Worm (Caenorhabditis elegans) whole organism, L3 larva: ENCODE data around the gene bed-2.

ENCODE experiments used
- R02D3.7 ChIP-seq: fragments of 150-350 bp; optimal IDR thresholded peaks from 2 replicates; lab custom pipeline; 2014; ENCODE audit warnings: missing biosample characterization, missing genetic modification characterization
- ZK546.5 ChIP-seq: sonication (generic microtip); optimal IDR thresholded peaks from 2 replicates; lab custom pipeline; 2017; ENCODE audit warnings: missing biosample characterization, missing genetic modification characterization
- ama-1 ChIP-seq: fragments of 150-350 bp; optimal IDR thresholded peaks from 2 replicates; lab custom pipeline; 2018
- ceh-16 ChIP-seq: sonication (generic microtip); optimal IDR thresholded peaks from 2 replicates; lab custom pipeline; 2017; ENCODE audit warnings: missing biosample characterization, missing genetic modification characterization
- daf-12 ChIP-seq: fragments of 150-350 bp; optimal IDR thresholded peaks from 2 replicates; lab custom pipeline; 2014; ENCODE audit warnings: missing biosample characterization, missing genetic modification reagents, missing genetic modification characterization
- egl-27 ChIP-seq: sonication (generic microtip); optimal IDR thresholded peaks from 4 replicates; lab custom pipeline; 2017; ENCODE audit warnings: missing biosample characterization, missing genetic modification reagents, missing genetic modification characterization
- egl-5 ChIP-seq: fragments of 150-350 bp; optimal IDR thresholded peaks from 2 replicates; lab custom pipeline; 2017; ENCODE audit warnings: missing biosample characterization, missing genetic modification reagents, missing genetic modification characterization, inconsistent platforms
- elt-1 ChIP-seq: fragments of 150-350 bp; optimal IDR thresholded peaks from 2 replicates; lab custom pipeline; 2014; ENCODE audit warnings: missing biosample characterization, missing genetic modification characterization
- elt-3 ChIP-seq, 3 experiments: fragments of 150-350 bp in 1 of 3; sonication (generic microtip) in 2 of 3; optimal IDR thresholded peaks; 2 replicates in 2 of 3; 4 replicates in 1 of 3; lab custom pipeline; 2014 to 2017; ENCODE audit warnings: missing biosample characterization in 3 of 3, missing genetic modification characterization in 3 of 3
- eor-1 ChIP-seq, 2 experiments: fragments of 150-350 bp; optimal IDR thresholded peaks; 2 replicates each; lab custom pipeline; 2014 to 2018; ENCODE audit warnings: missing biosample characterization in 2 of 2, missing genetic modification characterization in 2 of 2
- fkh-10 ChIP-seq: sonication (generic microtip); optimal IDR thresholded peaks from 2 replicates; lab custom pipeline; 2017; ENCODE audit warnings: missing biosample characterization, missing genetic modification reagents, missing genetic modification characterization
- fos-1 ChIP-seq: fragments of 150-350 bp; optimal IDR thresholded peaks from 2 replicates; lab custom pipeline; 2014; ENCODE audit warnings: missing biosample characterization, missing genetic modification characterization
- hmg-11 ChIP-seq: sonication (generic microtip); optimal IDR thresholded peaks from 2 replicates; lab custom pipeline; 2016; ENCODE audit warnings: missing genetic modification characterization, missing compliant biosample characterization
- jun-1 ChIP-seq: fragments of 150-350 bp; optimal IDR thresholded peaks from 2 replicates; lab custom pipeline; 2014; ENCODE audit warnings: missing biosample characterization, missing genetic modification reagents, missing genetic modification characterization
- lin-39 ChIP-seq: fragments of 150-350 bp; optimal IDR thresholded peaks from 2 replicates; lab custom pipeline; 2018; ENCODE audit warnings: missing biosample characterization, missing genetic modification reagents, missing genetic modification characterization
- lsy-12 ChIP-seq: sonication (generic microtip); optimal IDR thresholded peaks from 2 replicates; lab custom pipeline; 2016; ENCODE audit warnings: mild to moderate bottlenecking, missing genetic modification characterization, missing compliant biosample characterization
- mdl-1 ChIP-seq: fragments of 150-350 bp; optimal IDR thresholded peaks from 2 replicates; lab custom pipeline; 2014; ENCODE audit warnings: missing biosample characterization, missing genetic modification characterization
- nfya-1 ChIP-seq: sonication (generic microtip); optimal IDR thresholded peaks from 2 replicates; lab custom pipeline; 2017; ENCODE audit warnings: missing genetic modification characterization, mild to moderate bottlenecking, missing compliant biosample characterization, antibody characterized with exemption, moderate library complexity; ENCODE audit not compliant: insufficient read depth
- nhr-11 ChIP-seq: fragments of 150-350 bp; optimal IDR thresholded peaks from 2 replicates; lab custom pipeline; 2014; ENCODE audit warnings: missing biosample characterization, missing genetic modification characterization
- nhr-12 ChIP-seq: fragments of 150-350 bp; optimal IDR thresholded peaks from 2 replicates; lab custom pipeline; 2014; ENCODE audit warnings: missing biosample characterization, missing genetic modification characterization
- nhr-23 ChIP-seq: fragments of 150-350 bp; optimal IDR thresholded peaks from 2 replicates; lab custom pipeline; 2014; ENCODE audit warnings: missing biosample characterization, missing genetic modification reagents, missing genetic modification characterization
- nhr-237 ChIP-seq: fragments of 150-350 bp; optimal IDR thresholded peaks from 2 replicates; lab custom pipeline; 2014; ENCODE audit warnings: missing biosample characterization, missing genetic modification characterization
- nhr-25 ChIP-seq: sonication (generic microtip); optimal IDR thresholded peaks from 2 replicates; lab custom pipeline; 2017; ENCODE audit warnings: missing biosample characterization, missing genetic modification characterization
- nhr-28 ChIP-seq: fragments of 150-350 bp; optimal IDR thresholded peaks from 2 replicates; lab custom pipeline; 2014; ENCODE audit warnings: missing biosample characterization, missing genetic modification characterization
- nhr-43 ChIP-seq: sonication (generic microtip); optimal IDR thresholded peaks from 2 replicates; lab custom pipeline; 2016; ENCODE audit warnings: mild to moderate bottlenecking, missing genetic modification characterization, missing compliant biosample characterization; ENCODE audit not compliant: poor library complexity, severe bottlenecking
- nhr-67 ChIP-seq: fragments of 150-350 bp; optimal IDR thresholded peaks from 2 replicates; lab custom pipeline; 2014; ENCODE audit warnings: missing biosample characterization, missing genetic modification characterization
- nhr-76 ChIP-seq: fragments of 150-350 bp; sonication (generic microtip); optimal IDR thresholded peaks from 5 replicates; lab custom pipeline; 2014; ENCODE audit warnings: missing biosample characterization, missing genetic modification characterization
- pha-4 ChIP-seq: fragments of 150-350 bp; optimal IDR thresholded peaks from 2 replicates; lab custom pipeline; 2014; ENCODE audit warnings: missing biosample characterization, missing genetic modification reagents, missing genetic modification characterization
- sea-2 ChIP-seq: fragments of 150-350 bp; sonication (generic microtip); optimal IDR thresholded peaks from 4 replicates; lab custom pipeline; 2014; ENCODE audit warnings: missing biosample characterization, missing genetic modification reagents, missing genetic modification characterization
- skn-1 ChIP-seq: fragments of 150-350 bp; optimal IDR thresholded peaks from 2 replicates; lab custom pipeline; 2014; ENCODE audit warnings: missing biosample characterization, missing genetic modification characterization
- snpc-4 ChIP-seq: fragments of 150-350 bp; optimal IDR thresholded peaks from 2 replicates; lab custom pipeline; 2014; ENCODE audit warnings: missing biosample characterization, missing genetic modification characterization
- unc-39 ChIP-seq: sonication (generic microtip); optimal IDR thresholded peaks from 4 replicates; lab custom pipeline; 2017; ENCODE audit warnings: missing biosample characterization, missing genetic modification characterization
- unc-62 ChIP-seq: fragments of 150-350 bp; sonication (generic microtip); optimal IDR thresholded peaks from 4 replicates; lab custom pipeline; 2014; ENCODE audit warnings: missing biosample characterization, missing genetic modification reagents, missing genetic modification characterization
- zag-1 ChIP-seq: fragments of 150-350 bp; optimal IDR thresholded peaks from 2 replicates; lab custom pipeline; 2014; ENCODE audit warnings: missing biosample characterization, missing genetic modification characterization
- ztf-11 ChIP-seq: fragments of 150-350 bp; optimal IDR thresholded peaks from 2 replicates; lab custom pipeline; 2014; ENCODE audit warnings: missing biosample characterization, missing genetic modification characterization
- ztf-4 ChIP-seq: fragments of 150-350 bp; optimal IDR thresholded peaks from 2 replicates; lab custom pipeline; 2014; ENCODE audit warnings: missing biosample characterization, missing genetic modification characterization

bed-2 gene

DNA sequence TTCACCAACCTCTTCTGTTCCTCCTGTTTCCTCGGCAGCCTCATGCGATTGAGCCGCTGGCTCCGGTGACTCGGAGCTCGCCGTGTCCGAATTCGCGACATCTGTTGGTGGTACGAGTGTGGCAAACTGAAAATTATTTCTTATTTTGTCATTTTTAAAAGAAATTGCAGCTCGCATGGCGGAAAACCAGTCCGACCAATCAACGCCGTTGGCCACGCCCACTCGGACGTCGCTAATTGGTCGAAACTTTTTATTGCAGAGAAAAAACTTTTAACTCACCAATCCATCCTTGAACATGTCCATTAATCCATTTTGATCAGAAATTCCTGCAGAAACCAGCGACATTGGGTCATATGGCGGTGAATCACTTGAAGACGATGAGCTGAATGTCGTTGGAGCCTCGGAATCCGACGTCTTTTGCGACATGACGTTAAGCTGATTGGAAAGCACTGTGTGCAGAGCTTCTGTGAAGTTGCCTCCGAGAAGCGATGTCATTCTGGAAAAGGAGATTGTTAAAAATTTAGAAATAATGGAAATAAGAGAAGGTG, at the start of gene bed-2:
TSS of gene bed-2 (minus strand) at position 498 of the 548 bp plus-strand sequence.
- TF ChIP-seq nfya-1 (tag; lab: Kevin White, UChicago) (peak; percentile 91), daf-12 (no peak)
- TF ChIP-seq, all 47 proteins: peak for 1

DNA sequence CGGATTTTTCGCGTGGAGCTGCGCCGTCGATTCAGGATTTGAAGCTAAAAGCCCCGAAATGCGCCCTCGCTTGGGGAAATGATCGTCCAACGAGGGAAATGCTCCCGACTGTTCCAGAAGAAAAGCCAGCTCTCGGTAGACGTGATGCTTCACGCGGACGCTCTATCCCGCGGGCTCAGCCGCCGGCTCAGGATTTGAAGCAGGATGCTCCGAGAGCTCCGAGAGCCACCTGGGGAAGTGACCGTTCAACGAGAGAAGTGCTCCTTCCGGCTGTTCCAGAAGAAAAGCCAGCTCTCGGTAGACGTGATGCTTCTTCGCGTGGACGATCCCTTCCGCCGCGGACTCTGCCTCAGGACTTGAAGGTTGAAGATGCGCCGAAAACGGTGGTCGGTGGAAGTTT, 40.2 kb upstream of the bed-2 start:
- TF ChIP-seq nhr-43 = no peak
- no peak for TF ChIP-seq sea-2
- TF ChIP-seq ceh-16 (tag; lab: Kevin White, UChicago) = no peak
- TF ChIP-seq mdl-1 (tag; lab: Kevin White, UChicago) = no peak
- no peak for TF ChIP-seq elt-3 (tag; optimal IDR thresholded peaks at IDR 0.05; lab: Kevin White, UChicago)
- no peak for TF ChIP-seq lsy-12 (tag; lab: Kevin White, UChicago)
- TF ChIP-seq unc-39 (tag; lab: Kevin White, UChicago) = no peak
- TF ChIP-seq elt-1 = no peak
- no peak for TF ChIP-seq jun-1 (tag; lab: Kevin White, UChicago)
- TF ChIP-seq ztf-4 (tag; lab: Kevin White, UChicago) = no peak

ce11 chrIII:11510120-11510519, 39.5 kb upstream of the bed-2 start:
- TF ChIP-seq nhr-23 (tag; lab: Kevin White, UChicago) (no peak), unc-62 (GFP tag; lab: Kevin White, UChicago) (no peak), snpc-4 (no peak), nhr-76 (no peak), egl-5 (tag; lab: Kevin White, UChicago) (no peak), ztf-11 (tag; lab: Kevin White, UChicago) (no peak), elt-1 (no peak)

ce11 chrIII:11508816-11509215, 38.2 kb upstream of the bed-2 start, which contains the start of gene Y66D12A.19:
TSS of gene Y66D12A.19 (plus strand) at chrIII:11509081.
- TF ChIP-seq nhr-25 (tag; lab: Kevin White, UChicago) = no peak
- no peak for TF ChIP-seq nhr-67 (tag; lab: Kevin White, UChicago)
- no peak for TF ChIP-seq ZK546.5 (tag; lab: Kevin White, UChicago)
- TF ChIP-seq nhr-12 (tag; lab: Kevin White, UChicago) = no peak
- TF ChIP-seq elt-1 = no peak
- TF ChIP-seq mdl-1 (tag; lab: Kevin White, UChicago) = no peak
- TF ChIP-seq hmg-11 (tag; lab: Kevin White, UChicago) = no peak
- no peak for TF ChIP-seq nhr-11 (tag; lab: Kevin White, UChicago)
- no peak for TF ChIP-seq eor-1 (tag; optimal IDR thresholded peaks at IDR 0.05; lab: Kevin White, UChicago)
- no peak for TF ChIP-seq sea-2
- no peak for TF ChIP-seq ama-1
- no peak for TF ChIP-seq skn-1
- TF ChIP-seq unc-62 (GFP tag; lab: Kevin White, UChicago) = no peak
- TF ChIP-seq daf-12 = no peak
- TF ChIP-seq, all 47 proteins: peak for 0

- no peak for TF ChIP-seq ztf-11 (tag; lab: Kevin White, UChicago)
- no peak for TF ChIP-seq nhr-11 (tag; lab: Kevin White, UChicago)
- no peak for TF ChIP-seq sea-2
- TF ChIP-seq elt-3 (tag; optimal IDR thresholded peaks at IDR 0.05; lab: Kevin White, UChicago) = no peak
- no peak for TF ChIP-seq lin-39 (tag; lab: Kevin White, UChicago)
- no peak for TF ChIP-seq egl-27
- no peak for TF ChIP-seq pha-4 (tag; lab: Kevin White, UChicago)
- no peak for TF ChIP-seq nhr-237 (tag; lab: Kevin White, UChicago)
- no peak for TF ChIP-seq nhr-43
- no peak for TF ChIP-seq nhr-12 (tag; lab: Kevin White, UChicago)
- no peak for TF ChIP-seq fkh-10 (GFP tag; lab: Kevin White, UChicago)
- TF ChIP-seq ztf-4 (tag; lab: Kevin White, UChicago) = no peak
- TF ChIP-seq skn-1 = no peak
- no peak for TF ChIP-seq R02D3.7 (tag; lab: Kevin White, UChicago)
- TF ChIP-seq fos-1 = no peak
- TF ChIP-seq ZK546.5 (tag; lab: Kevin White, UChicago) = no peak
- TF ChIP-seq nhr-28 (tag; lab: Kevin White, UChicago) = no peak
- TF ChIP-seq zag-1 (tag; lab: Kevin White, UChicago) = no peak
- TF ChIP-seq snpc-4 = no peak
- no peak for TF ChIP-seq nfya-1 (tag; lab: Kevin White, UChicago)
- TF ChIP-seq, all 47 proteins: peak for 0
These were observed 35.0 kb upstream of the bed-2 start for ce11 chrIII:11505621-11506020.
